Worm (Caenorhabditis elegans): ENCODE measurements around the gene Y45F10C.2.
A peak's percentile ranks its signal among the peaks of the same experiment; 100 is the strongest.
"Not testable (repeated sequence)": the region's sequence is repeated elsewhere in the genome, so short reads cannot be mapped to it uniquely, and the experiment has no call there.

Y45F10C.2 gene

ce11 chrIV:13662570-13662969, at the start of gene Y45F10C.2:
Gene Y45F10C.2, minus strand, starts transcription at chrIV:13662670.
- not testable (repeated sequence) for TF ChIP-seq nhr-237 (tag; optimal IDR thresholded peaks at IDR 0.05); ham-2 (GFP tag; optimal IDR thresholded peaks at IDR 0.05); nhr-28 (tag; optimal IDR thresholded peaks at IDR 0.05)

- TF ChIP-seq tbx-8 (GFP tag; optimal IDR thresholded peaks at IDR 0.05) (no peak), ztf-11 (tag; optimal IDR thresholded peaks at IDR 0.05) (no peak), unc-62 (GFP tag; optimal IDR thresholded peaks at IDR 0.05) (peak; percentile 92), hlh-1 (tag; optimal IDR thresholded peaks at IDR 0.05) (peak; percentile 47)
Measured at ce11 chrIV:13710367-13710766, 47.9 kb upstream of the Y45F10C.2 start.

- TF ChIP-seq zip-8 (tag; optimal IDR thresholded peaks at IDR 0.05), result no peak
- no peak for TF ChIP-seq mab-5 (tag; optimal IDR thresholded peaks at IDR 0.05)
- TF ChIP-seq unc-120 (tag; optimal IDR thresholded peaks at IDR 0.05; ENCODE audit: poor library complexity, severe bottlenecking), result no peak
- no peak for TF ChIP-seq bed-3 (GFP tag; optimal IDR thresholded peaks at IDR 0.05)
- no peak for TF ChIP-seq ceh-43 (GFP tag; optimal IDR thresholded peaks at IDR 0.05)
- no peak for TF ChIP-seq tbx-8 (GFP tag; optimal IDR thresholded peaks at IDR 0.05)
- no peak for TF ChIP-seq ceh-39 (tag; optimal IDR thresholded peaks at IDR 0.05)
- no peak for TF ChIP-seq flh-1 (GFP tag; optimal IDR thresholded peaks at IDR 0.05)
- no peak for TF ChIP-seq ham-2 (GFP tag; optimal IDR thresholded peaks at IDR 0.05)
- no peak for TF ChIP-seq sem-2 (GFP tag; optimal IDR thresholded peaks at IDR 0.05)
- TF ChIP-seq nhr-237 (tag; optimal IDR thresholded peaks at IDR 0.05), result no peak
- TF ChIP-seq pha-4 (tag; optimal IDR thresholded peaks at IDR 0.05), result no peak
- TF ChIP-seq ceh-83 (GFP tag; optimal IDR thresholded peaks at IDR 0.05), result no peak
Measured at ce11 chrIV:13709069-13709640, 46.7 kb upstream of the Y45F10C.2 start.

- TF ChIP-seq pha-4 (tag; optimal IDR thresholded peaks at IDR 0.05) (no peak), nhr-237 (tag; optimal IDR thresholded peaks at IDR 0.05) (no peak), nhr-76 (tag; optimal IDR thresholded peaks at IDR 0.05) (no peak), nhr-2 (tag; optimal IDR thresholded peaks at IDR 0.05) (peak; percentile 36), snpc-4 (tag; optimal IDR thresholded peaks at IDR 0.05) (no peak), hlh-1 (tag; optimal IDR thresholded peaks at IDR 0.05) (no peak), blmp-1 (tag; optimal IDR thresholded peaks at IDR 0.05) (no peak), ceh-43 (GFP tag; optimal IDR thresholded peaks at IDR 0.05) (no peak), lin-13 (tag; optimal IDR thresholded peaks at IDR 0.05) (no peak), ztf-11 (tag; optimal IDR thresholded peaks at IDR 0.05) (no peak), flh-1 (GFP tag; optimal IDR thresholded peaks at IDR 0.05) (no peak), unc-62 (GFP tag; optimal IDR thresholded peaks at IDR 0.05) (peak; percentile 65), mls-2 (tag; optimal IDR thresholded peaks at IDR 0.05) (no peak), elt-3 (tag; optimal IDR thresholded peaks at IDR 0.05) (no peak)
Measured at ce11 chrIV:13707894-13708293, 45.4 kb upstream of the Y45F10C.2 start.

DNA sequence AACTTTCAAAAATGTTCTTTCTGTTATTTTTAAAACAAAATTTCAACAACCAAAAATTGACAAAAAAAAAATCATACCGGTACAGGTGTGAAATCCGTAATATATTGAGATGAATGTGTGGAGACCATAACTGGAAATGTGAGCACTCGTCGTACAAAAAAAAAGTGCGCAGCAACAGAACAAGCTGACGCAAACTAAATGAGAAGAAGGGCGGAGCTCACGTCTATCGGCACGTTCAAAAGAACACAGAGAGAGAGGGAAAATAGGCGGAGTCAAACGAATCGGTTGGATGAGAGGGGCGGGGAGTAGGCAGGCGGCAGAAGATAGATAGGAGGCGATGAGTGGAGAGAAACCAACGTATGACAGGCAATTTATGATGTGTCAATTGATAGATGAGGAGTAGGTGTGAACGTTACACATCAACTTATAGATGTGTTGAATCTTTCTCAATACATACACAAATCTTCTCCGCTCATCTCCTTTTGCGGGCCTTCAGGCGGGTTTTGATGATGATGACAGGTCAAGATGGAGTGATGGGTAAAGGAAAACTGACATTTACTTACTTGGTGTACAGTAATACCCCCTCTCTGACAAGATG, 41.5 kb upstream of the Y45F10C.2 start, which contains the start of gene tlp-1:
Gene tlp-1 (minus strand): TSS at position 255 of the 598 bp plus-strand sequence.
- peak; percentile 18 for TF ChIP-seq tbx-8 (GFP tag; optimal IDR thresholded peaks at IDR 0.05)
- TF ChIP-seq nhr-2 (tag; optimal IDR thresholded peaks at IDR 0.05), result peak; percentile 89
- TF ChIP-seq lsy-2 (tag; optimal IDR thresholded peaks at IDR 0.05), result no peak
- no peak for TF ChIP-seq nhr-12 (tag; optimal IDR thresholded peaks at IDR 0.05)
- TF ChIP-seq unc-62 (GFP tag; optimal IDR thresholded peaks at IDR 0.05), result peak; percentile 100
- TF ChIP-seq ceh-39 (tag; optimal IDR thresholded peaks at IDR 0.05), result no peak
- TF ChIP-seq hlh-1 (tag; optimal IDR thresholded peaks at IDR 0.05), result peak; percentile 72
- TF ChIP-seq elt-1 (tag; optimal IDR thresholded peaks at IDR 0.05; ENCODE audit: borderline replicate concordance, insufficient read depth), result peak; percentile 88
- TF ChIP-seq mab-5 (tag; optimal IDR thresholded peaks at IDR 0.05), result peak; percentile 36
- TF ChIP-seq unc-120 (tag; optimal IDR thresholded peaks at IDR 0.05; ENCODE audit: poor library complexity, severe bottlenecking), result peak; percentile 42

DNA sequence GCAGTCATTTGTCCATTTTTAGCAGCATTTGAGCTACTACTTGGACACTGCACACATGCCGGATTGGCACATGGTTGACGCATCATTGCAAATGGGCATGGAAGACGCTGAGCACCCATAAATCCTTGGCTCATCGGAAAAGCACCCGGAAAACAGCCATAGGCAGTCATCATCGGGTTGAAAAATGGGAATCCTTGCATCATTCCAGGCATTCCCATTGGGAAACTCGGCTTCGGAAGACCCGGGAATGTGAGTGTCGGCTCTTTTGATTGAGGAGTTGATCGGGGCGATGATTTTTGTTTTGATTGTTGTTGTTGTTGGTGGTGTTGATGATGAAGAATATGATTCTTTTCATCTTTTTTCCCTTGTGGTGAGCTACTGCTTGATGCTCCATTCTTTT, 40.2 kb upstream of the Y45F10C.2 start:
- no peak for TF ChIP-seq elt-1 (tag; optimal IDR thresholded peaks at IDR 0.05; ENCODE audit: borderline replicate concordance, insufficient read depth)
- no peak for TF ChIP-seq cnd-1 (tag; optimal IDR thresholded peaks at IDR 0.05)
- no peak for TF ChIP-seq tbx-8 (GFP tag; optimal IDR thresholded peaks at IDR 0.05)
- TF ChIP-seq blmp-1 (tag; optimal IDR thresholded peaks at IDR 0.05), result no peak
- no peak for TF ChIP-seq ham-2 (GFP tag; optimal IDR thresholded peaks at IDR 0.05)
- no peak for TF ChIP-seq unc-39 (tag; optimal IDR thresholded peaks at IDR 0.05)
- TF ChIP-seq pha-4 (tag; optimal IDR thresholded peaks at IDR 0.05), result no peak
- no peak for TF ChIP-seq ceh-39 (tag; optimal IDR thresholded peaks at IDR 0.05)
- no peak for TF ChIP-seq M03D4.4 (tag; optimal IDR thresholded peaks at IDR 0.05)
